Fruit fly (Drosophila melanogaster) whole organism, prepupa: ENCODE measurements around the gene barc.

Source experiments
- Blimp-1 ChIP-seq: fragments of 200-800 bp; sonication (Bioruptor generic); optimal IDR thresholded peaks from 3 replicates; lab custom pipeline; 2017; ENCODE audit warnings: missing biosample characterization, missing genetic modification characterization, mild to moderate bottlenecking, moderate library complexity, missing genetic modification reagents
- CG10631 ChIP-seq: fragments of 200-800 bp; sonication (Bioruptor generic); optimal IDR thresholded peaks from 2 replicates; lab custom pipeline; 2016; ENCODE audit warnings: missing biosample characterization, missing genetic modification characterization
- CG10669 ChIP-seq: fragments of 200-800 bp; sonication (Bioruptor generic); optimal IDR thresholded peaks from 3 replicates; lab custom pipeline; 2018; ENCODE audit warnings: missing biosample characterization, mild to moderate bottlenecking, missing genetic modification characterization, moderate library complexity
- CG11294 ChIP-seq: fragments of 200-800 bp; sonication (Bioruptor generic); IDR thresholded peaks from 2 replicates; pipeline ENCODE4 v1.3.6; 2022; ENCODE audit warnings: missing biosample characterization, missing genetic modification characterization
- CG11762 ChIP-seq: fragments of 200-800 bp; sonication (Bioruptor generic); optimal IDR thresholded peaks from 3 replicates; lab custom pipeline; 2016; ENCODE audit warnings: missing biosample characterization, missing genetic modification characterization; ENCODE audit not compliant: insufficient read depth
- CG11902 ChIP-seq: fragments of 200-800 bp; sonication (Bioruptor generic); optimal IDR thresholded peaks from 3 replicates; lab custom pipeline; 2016; ENCODE audit warnings: missing biosample characterization, missing genetic modification characterization
- CG15336 ChIP-seq: fragments of 200-800 bp; sonication (Bioruptor generic); IDR thresholded peaks from 2 replicates; pipeline ENCODE4 v1.3.6; 2022; ENCODE audit warnings: missing biosample characterization, missing genetic modification characterization
- CG1621 ChIP-seq: fragments of 200-800 bp; sonication (Bioruptor generic); optimal IDR thresholded peaks from 3 replicates; lab custom pipeline; 2018; ENCODE audit warnings: missing biosample characterization, mild to moderate bottlenecking, missing genetic modification characterization
- CG3032 ChIP-seq: fragments of 200-800 bp; optimal IDR thresholded peaks from 2 replicates; lab custom pipeline; 2019; ENCODE audit warnings: missing biosample characterization, mild to moderate bottlenecking, missing genetic modification characterization, moderate library complexity
- CG32006 ChIP-seq: fragments of 200-800 bp; sonication (Bioruptor generic); optimal IDR thresholded peaks from 3 replicates; lab custom pipeline; 2017; ENCODE audit warnings: missing biosample characterization, mild to moderate bottlenecking, missing genetic modification characterization
- CG3919 ChIP-seq: fragments of 200-800 bp; sonication (Bioruptor generic); optimal IDR thresholded peaks from 3 replicates; lab custom pipeline; 2016; ENCODE audit warnings: missing biosample characterization, missing genetic modification characterization
- CG4318 ChIP-seq: fragments of 200-800 bp; sonication (Bioruptor generic); optimal IDR thresholded peaks from 3 replicates; lab custom pipeline; 2017; ENCODE audit warnings: missing biosample characterization, mild to moderate bottlenecking, missing genetic modification characterization
- CG6276 ChIP-seq: fragments of 200-800 bp; sonication (Bioruptor generic); optimal IDR thresholded peaks from 2 replicates; lab custom pipeline; 2017; ENCODE audit warnings: missing biosample characterization, mild to moderate bottlenecking, missing genetic modification characterization
- CG6792 ChIP-seq: fragments of 200-800 bp; sonication (Bioruptor generic); optimal IDR thresholded peaks from 3 replicates; lab custom pipeline; 2016; ENCODE audit warnings: missing biosample characterization, missing genetic modification characterization
- CG6808 ChIP-seq: fragments of 200-800 bp; sonication (Bioruptor generic); optimal IDR thresholded peaks from 3 replicates; lab custom pipeline; 2017; ENCODE audit warnings: missing biosample characterization, missing genetic modification characterization, mild to moderate bottlenecking, moderate library complexity, missing genetic modification reagents
- CG6854 ChIP-seq: fragments of 200-800 bp; sonication (Bioruptor generic); optimal IDR thresholded peaks from 2 replicates; lab custom pipeline; 2017; ENCODE audit warnings: missing biosample characterization, mild to moderate bottlenecking, missing genetic modification characterization
- CG7368 ChIP-seq: fragments of 200-800 bp; sonication (Bioruptor generic); optimal IDR thresholded peaks from 3 replicates; lab custom pipeline; 2016; ENCODE audit warnings: missing biosample characterization, missing genetic modification characterization
- CG8119 ChIP-seq: fragments of 200-800 bp; sonication (Bioruptor generic); IDR thresholded peaks from 3 replicates; pipeline ENCODE4 v1.3.6; 2022; ENCODE audit warnings: missing biosample characterization, missing genetic modification characterization
- CG8319 ChIP-seq: fragments of 200-800 bp; sonication (Bioruptor generic); optimal IDR thresholded peaks from 3 replicates; lab custom pipeline; 2016; ENCODE audit warnings: missing biosample characterization, missing genetic modification characterization
- CG8632 ChIP-seq: fragments of 200-800 bp; sonication (Bioruptor generic); optimal IDR thresholded peaks from 3 replicates; lab custom pipeline; 2016; ENCODE audit warnings: missing biosample characterization, missing genetic modification characterization
- CG9139 ChIP-seq: fragments of 200-800 bp; sonication (Bioruptor generic); optimal IDR thresholded peaks from 3 replicates; lab custom pipeline; 2017; ENCODE audit warnings: missing biosample characterization, mild to moderate bottlenecking, missing genetic modification characterization
- Eip75B ChIP-seq: fragments of 200-800 bp; sonication (Bioruptor generic); optimal IDR thresholded peaks from 3 replicates; lab custom pipeline; 2016; ENCODE audit warnings: missing biosample characterization, missing genetic modification characterization
- Eip78C ChIP-seq: fragments of 200-800 bp; sonication (Bioruptor generic); peaks from one replicate; lab custom pipeline; 2016; ENCODE audit warnings: missing biosample characterization, missing genetic modification characterization
- Eip93F ChIP-seq: fragments of 200-800 bp; sonication (Bioruptor generic); optimal IDR thresholded peaks from 2 replicates; lab custom pipeline; 2016; ENCODE audit warnings: missing biosample characterization, mild to moderate bottlenecking, missing genetic modification characterization
- Ets96B ChIP-seq: fragments of 200-800 bp; optimal IDR thresholded peaks from 2 replicates; lab custom pipeline; 2019; ENCODE audit warnings: missing biosample characterization, mild to moderate bottlenecking, missing genetic modification characterization, moderate library complexity
- Gug ChIP-seq: fragments of 200-800 bp; sonication (Bioruptor generic); IDR thresholded peaks from 2 replicates; pipeline ENCODE4 v1.3.6; 2022; ENCODE audit warnings: missing biosample characterization, missing genetic modification characterization
- Hr38 ChIP-seq: sonication (Bioruptor generic); optimal IDR thresholded peaks from 2 replicates; lab custom pipeline; 2016; ENCODE audit warnings: missing biosample characterization, missing genetic modification characterization
- Hr39 ChIP-seq: fragments of 200-800 bp; sonication (Bioruptor generic); optimal IDR thresholded peaks from 2 replicates; lab custom pipeline; 2016; ENCODE audit warnings: missing biosample characterization, missing genetic modification characterization
- Hr4 ChIP-seq: fragments of 200-800 bp; sonication (Bioruptor generic); optimal IDR thresholded peaks from 3 replicates; lab custom pipeline; 2016; ENCODE audit warnings: missing biosample characterization, missing genetic modification characterization
- Lpt ChIP-seq: fragments of 200-800 bp; sonication (Bioruptor generic); optimal IDR thresholded peaks from 3 replicates; lab custom pipeline; 2016; ENCODE audit warnings: missing biosample characterization, missing genetic modification characterization
- Met ChIP-seq: fragments of 200-800 bp; sonication (Bioruptor generic); optimal IDR thresholded peaks from 3 replicates; lab custom pipeline; 2016; ENCODE audit warnings: missing biosample characterization, missing genetic modification characterization
- OdsH ChIP-seq: fragments of 200-800 bp; sonication (Bioruptor generic); optimal IDR thresholded peaks from 3 replicates; lab custom pipeline; 2016; ENCODE audit warnings: missing biosample characterization, missing genetic modification characterization
- Smox ChIP-seq: fragments of 200-800 bp; sonication (Bioruptor generic); optimal IDR thresholded peaks from 3 replicates; lab custom pipeline; 2016; ENCODE audit warnings: missing biosample characterization, missing genetic modification characterization
- Sox102F ChIP-seq: fragments of 200-800 bp; sonication (Bioruptor generic); optimal IDR thresholded peaks from 2 replicates; lab custom pipeline; 2016; ENCODE audit warnings: missing biosample characterization, mild to moderate bottlenecking, missing genetic modification characterization
- Sox14 ChIP-seq: fragments of 200-800 bp; sonication (Bioruptor generic); optimal IDR thresholded peaks from 3 replicates; lab custom pipeline; 2016; ENCODE audit warnings: missing biosample characterization, missing genetic modification characterization
- Sox15 ChIP-seq: fragments of 200-800 bp; sonication (Bioruptor generic); optimal IDR thresholded peaks from 3 replicates; lab custom pipeline; 2016; ENCODE audit warnings: missing biosample characterization, missing genetic modification characterization
- achi ChIP-seq: fragments of 200-800 bp; sonication (Bioruptor generic); optimal IDR thresholded peaks from 3 replicates; lab custom pipeline; 2016; ENCODE audit warnings: missing biosample characterization, missing genetic modification characterization
- cyc ChIP-seq: fragments of 200-800 bp; sonication (Bioruptor generic); optimal IDR thresholded peaks from 3 replicates; lab custom pipeline; 2016; ENCODE audit warnings: missing biosample characterization, missing genetic modification characterization
- dac ChIP-seq: fragments of 200-800 bp; sonication (Bioruptor generic); optimal IDR thresholded peaks from 2 replicates; lab custom pipeline; 2017; ENCODE audit warnings: missing biosample characterization, mild to moderate bottlenecking, missing genetic modification characterization
- dsx ChIP-seq: fragments of 200-800 bp; optimal IDR thresholded peaks from 3 replicates; lab custom pipeline; 2019; ENCODE audit warnings: missing biosample characterization, mild to moderate bottlenecking, missing genetic modification characterization, moderate library complexity; ENCODE audit not compliant: poor library complexity, severe bottlenecking
- esn ChIP-seq: fragments of 200-800 bp; sonication (Bioruptor generic); optimal IDR thresholded peaks from 2 replicates; lab custom pipeline; 2016; ENCODE audit warnings: missing biosample characterization, mild to moderate bottlenecking, missing genetic modification characterization, moderate library complexity
- fd59A ChIP-seq: fragments of 200-800 bp; sonication (Bioruptor generic); optimal IDR thresholded peaks from 2 replicates; lab custom pipeline; 2017; ENCODE audit warnings: missing biosample characterization, mild to moderate bottlenecking, missing genetic modification characterization, missing genetic modification reagents
- fd85E ChIP-seq: fragments of 200-800 bp; sonication (Bioruptor generic); optimal IDR thresholded peaks from 3 replicates; lab custom pipeline; 2016; ENCODE audit warnings: missing biosample characterization, missing genetic modification characterization
- fkh ChIP-seq: fragments of 200-800 bp; sonication (Bioruptor generic); optimal IDR thresholded peaks from 3 replicates; lab custom pipeline; 2017; ENCODE audit warnings: missing biosample characterization, mild to moderate bottlenecking, missing genetic modification characterization, moderate library complexity
- lz ChIP-seq: fragments of 200-800 bp; sonication (Bioruptor generic); optimal IDR thresholded peaks from 3 replicates; lab custom pipeline; 2016; ENCODE audit warnings: missing biosample characterization, missing genetic modification characterization
- net ChIP-seq: fragments of 200-800 bp; sonication (Bioruptor generic); optimal IDR thresholded peaks from 3 replicates; lab custom pipeline; 2016; ENCODE audit warnings: missing biosample characterization, missing genetic modification characterization
- pdm3 ChIP-seq: fragments of 200-800 bp; sonication (Bioruptor generic); optimal IDR thresholded peaks from 3 replicates; lab custom pipeline; 2016; ENCODE audit warnings: missing biosample characterization, missing genetic modification characterization
- spab ChIP-seq: fragments of 200-800 bp; sonication (Bioruptor generic); optimal IDR thresholded peaks from 2 replicates; lab custom pipeline; 2017; ENCODE audit warnings: missing biosample characterization, mild to moderate bottlenecking, missing genetic modification characterization, missing genetic modification reagents
- ss ChIP-seq, 2 experiments: fragments of 200-800 bp; sonication (Bioruptor generic); optimal IDR thresholded peaks; 2 replicates in 1 of 2; 3 replicates in 1 of 2; lab custom pipeline; 2017 to 2018; ENCODE audit warnings: mild to moderate bottlenecking in 2 of 2, missing biosample characterization in 2 of 2, missing genetic modification characterization in 2 of 2, moderate library complexity in 1 of 2
- svp ChIP-seq: fragments of 200-800 bp; sonication (Bioruptor generic); peaks from one replicate; lab custom pipeline; 2016; ENCODE audit warnings: missing biosample characterization, missing genetic modification characterization
- topi ChIP-seq: fragments of 200-800 bp; sonication (Bioruptor generic); optimal IDR thresholded peaks from 3 replicates; lab custom pipeline; 2016; ENCODE audit warnings: missing biosample characterization, missing genetic modification characterization

Gene barc

dm6 chr3L:21417884-21418536, 14.9 kb downstream of the barc start:
- TF ChIP-seq achi (GFP tag; lab: Kevin White, UChicago): peak; percentile 72
- TF ChIP-seq Blimp-1 (GFP tag; lab: Kevin White, UChicago): no peak
- peak; percentile 72 for TF ChIP-seq CG11762 (GFP tag; lab: Kevin White, UChicago)
- peak; percentile 76 for TF ChIP-seq CG6276 (GFP tag; lab: Kevin White, UChicago)
- peak; percentile 73 for TF ChIP-seq CG10631 (GFP tag; lab: Kevin White, UChicago)
- TF ChIP-seq ss (GFP tag; optimal IDR thresholded peaks at IDR 0.05; lab: Kevin White, UChicago): peak; percentile 64 to 79
- TF ChIP-seq CG8319 (GFP tag; lab: Kevin White, UChicago): peak; percentile 34
- TF ChIP-seq dac (GFP tag; lab: Kevin White, UChicago): peak; percentile 33
- TF ChIP-seq Hr38: no peak
- TF ChIP-seq CG10669 (GFP tag; lab: Kevin White, UChicago): peak; percentile 72
- TF ChIP-seq Hr39: peak; percentile 24
- TF ChIP-seq fd59A (GFP tag; lab: Kevin White, UChicago): peak; percentile 68
- TF ChIP-seq CG1621 (tag; lab: Kevin White, UChicago): peak; percentile 30
- TF ChIP-seq CG4318: peak; percentile 69
- TF ChIP-seq Lpt: peak; percentile 50
- peak; percentile 76 for TF ChIP-seq CG8119
- no peak for TF ChIP-seq Sox14 (GFP tag; lab: Kevin White, UChicago)
- TF ChIP-seq Sox15 (GFP tag; lab: Kevin White, UChicago): peak; percentile 49
- TF ChIP-seq CG11902 (GFP tag; lab: Kevin White, UChicago): peak; percentile 45
- peak; percentile 86 for TF ChIP-seq CG3919 (GFP tag; lab: Kevin White, UChicago)
- peak; percentile 70 for TF ChIP-seq topi (GFP tag; lab: Kevin White, UChicago)
- TF ChIP-seq lz (GFP tag; lab: Kevin White, UChicago): peak; percentile 51
- TF ChIP-seq dsx (GFP tag; lab: Kevin White, UChicago): peak; percentile 65
- TF ChIP-seq Eip93F: no peak
- peak; percentile 92 for TF ChIP-seq Eip78C (GFP tag; lab: Kevin White, UChicago)
- peak; percentile 74 for TF ChIP-seq Ets96B
- TF ChIP-seq Hr4 (GFP tag; lab: Kevin White, UChicago): peak; percentile 70
- peak; percentile 55 for TF ChIP-seq Sox102F (GFP tag; lab: Kevin White, UChicago)
- peak; percentile 76 for TF ChIP-seq CG6808 (GFP tag; lab: Kevin White, UChicago)
- TF ChIP-seq svp (GFP tag; lab: Kevin White, UChicago): peak; percentile 81
- TF ChIP-seq fkh (GFP tag; lab: Kevin White, UChicago): peak; percentile 13
- TF ChIP-seq Smox (GFP tag; lab: Kevin White, UChicago): peak; percentile 69
- no peak for TF ChIP-seq esn (GFP tag; lab: Kevin White, UChicago)
- peak; percentile 68 for TF ChIP-seq Eip75B (GFP tag; lab: Kevin White, UChicago)
- no peak for TF ChIP-seq CG3032 (tag; lab: Kevin White, UChicago)
- peak; percentile 72 for TF ChIP-seq CG6792 (GFP tag; lab: Kevin White, UChicago)
- TF ChIP-seq pdm3 (GFP tag; lab: Kevin White, UChicago): peak; percentile 73
- peak; percentile 68 for TF ChIP-seq spab (GFP tag; lab: Kevin White, UChicago)
- TF ChIP-seq CG8632 (GFP tag; lab: Kevin White, UChicago): peak; percentile 77
- peak; percentile 83 for TF ChIP-seq OdsH (GFP tag; lab: Kevin White, UChicago)
- no peak for TF ChIP-seq cyc (GFP tag; lab: Kevin White, UChicago)
- no peak for TF ChIP-seq CG6854 (GFP tag; lab: Kevin White, UChicago)
- TF ChIP-seq CG9139: peak; percentile 56
- TF ChIP-seq CG11294: no peak; the same call in 1 of the 2 replicates
- peak; percentile 70 for TF ChIP-seq CG15336 (GFP tag; lab: Robert Waterston, UW)
- TF ChIP-seq Gug (GFP tag; lab: Robert Waterston, UW): peak; percentile 48; the same call in 1 of the 2 replicates
- TF ChIP-seq CG32006 (GFP tag; lab: Kevin White, UChicago): peak; percentile 86
- no peak for TF ChIP-seq fd85E (GFP tag; lab: Kevin White, UChicago)
- no peak for TF ChIP-seq Met
- TF ChIP-seq net (GFP tag; lab: Kevin White, UChicago): peak; percentile 83
- peak; percentile 58 for TF ChIP-seq CG7368 (GFP tag; lab: Kevin White, UChicago)
